Worm (Caenorhabditis elegans) whole organism, early embryonic: Measurements from ENCODE around the gene nhr-138.

Experiments used
- F13C5.2 ChIP-seq: sonication (generic microtip); optimal IDR thresholded peaks from 2 replicates; lab custom pipeline; 2017; ENCODE audit warnings: mild to moderate bottlenecking, missing genetic modification characterization, inconsistent platforms, missing compliant biosample characterization
- aly-1 ChIP-seq: sonication (generic microtip); optimal IDR thresholded peaks from 2 replicates; lab custom pipeline; 2016; ENCODE audit warnings: missing genetic modification characterization, missing compliant biosample characterization
- ama-1 ChIP-seq: fragments of 150-350 bp; optimal IDR thresholded peaks from 2 replicates; lab custom pipeline; 2014
- ceh-13 ChIP-seq: fragments of 200-800 bp; sonication (Bioruptor generic); optimal IDR thresholded peaks from 2 replicates; lab custom pipeline; 2018; ENCODE audit warnings: mild to moderate bottlenecking, missing genetic modification characterization, missing compliant biosample characterization
- flt-1 ChIP-seq: fragments of 200-800 bp; sonication (Bioruptor generic); IDR thresholded peaks from 2 replicates; pipeline ENCODE4 v1.3.6; 2022; ENCODE audit warnings: missing genetic modification characterization, missing compliant biosample characterization
- pes-1 ChIP-seq: fragments of 200-800 bp; sonication (Bioruptor generic); IDR thresholded peaks from 2 replicates; pipeline ENCODE4 v1.3.6; 2022; ENCODE audit warnings: missing genetic modification reagents, missing genetic modification characterization, missing compliant biosample characterization
- scrt-1 ChIP-seq: fragments of 200-800 bp; sonication (Bioruptor generic); IDR thresholded peaks from 2 replicates; pipeline ENCODE4 v1.3.6; 2022; ENCODE audit warnings: missing genetic modification characterization, missing compliant biosample characterization

DNA sequence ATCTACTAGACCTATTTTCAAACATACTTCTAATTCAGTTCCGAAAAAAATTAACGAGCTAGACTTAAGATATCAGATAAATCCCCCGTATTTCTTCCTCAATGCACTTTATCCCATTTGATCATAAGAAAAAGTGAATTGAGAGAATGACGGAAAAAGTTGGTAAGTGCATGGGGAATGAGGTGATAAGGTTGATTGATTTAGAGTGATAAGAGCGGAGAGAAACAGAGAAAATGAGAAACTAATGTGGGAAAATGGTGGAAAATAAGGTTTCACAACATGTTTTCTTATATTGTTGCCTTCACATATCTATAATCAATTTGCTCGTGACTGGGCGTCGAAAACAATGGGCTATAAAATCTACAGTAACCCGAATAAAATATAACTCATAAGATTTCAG lies 10.7 kb downstream of the nhr-138 start:
- no peak for TF ChIP-seq F13C5.2 (tag; lab: Kevin White, UChicago)
- no peak for TF ChIP-seq pes-1 (GFP tag; lab: Robert Waterston, UW)
- TF ChIP-seq flt-1 (GFP tag; lab: Robert Waterston, UW) = no peak
- TF ChIP-seq aly-1 = no peak
- no peak for TF ChIP-seq scrt-1 (GFP tag; lab: Robert Waterston, UW)
- no peak for TF ChIP-seq ceh-13 (GFP tag; lab: Kevin White, UChicago)
- TF ChIP-seq ama-1 (lab: Kevin White, UChicago) = no peak
